Worm (Caenorhabditis elegans): ENCODE data around the gene F14D2.5.
A peak's percentile ranks its signal among the peaks of the same experiment; 100 is the strongest.

F14D2.5 gene

ce11 chrII:3340251-3340650, at the start of gene F14D2.5:
Gene F14D2.5 (plus strand): TSS chrII:3340551.
- no peak for TF ChIP-seq lsy-12 (tag; optimal IDR thresholded peaks at IDR 0.05)
- no peak for TF ChIP-seq ceh-9 (tag; optimal IDR thresholded peaks at IDR 0.05)
- TF ChIP-seq pqm-1 (tag; optimal IDR thresholded peaks at IDR 0.05) = no peak
- TF ChIP-seq nhr-28 (tag; optimal IDR thresholded peaks at IDR 0.05) = no peak
- TF ChIP-seq nhr-11 (tag; optimal IDR thresholded peaks at IDR 0.05) = no peak
- no peak for TF ChIP-seq lin-39 (tag; optimal IDR thresholded peaks at IDR 0.05)
- no peak for TF ChIP-seq nhr-25 (tag; optimal IDR thresholded peaks at IDR 0.05)
- no peak for TF ChIP-seq sea-2 (GFP tag; optimal IDR thresholded peaks at IDR 0.05)
- no peak for TF ChIP-seq ama-1 (optimal IDR thresholded peaks at IDR 0.05)
- TF ChIP-seq tbx-2 (tag; optimal IDR thresholded peaks at IDR 0.05) = no peak
- no peak for TF ChIP-seq lin-15B (tag; optimal IDR thresholded peaks at IDR 0.05)
- TF ChIP-seq nhr-12 (tag; optimal IDR thresholded peaks at IDR 0.05) = no peak
- no peak for TF ChIP-seq hmg-11 (tag; optimal IDR thresholded peaks at IDR 0.05)
- no peak for TF ChIP-seq fkh-10 (GFP tag; optimal IDR thresholded peaks at IDR 0.05)
- no peak for TF ChIP-seq nfya-1 (tag; optimal IDR thresholded peaks at IDR 0.05; ENCODE audit: insufficient read depth)

- TF ChIP-seq elt-2 (tag; optimal IDR thresholded peaks at IDR 0.05) (peak; percentile 77), unc-39 (tag; optimal IDR thresholded peaks at IDR 0.05) (no peak), elt-3 (tag; optimal IDR thresholded peaks at IDR 0.05) (no peak), hmg-11 (tag; optimal IDR thresholded peaks at IDR 0.05) (no peak), snpc-4 (tag; optimal IDR thresholded peaks at IDR 0.05) (no peak), fos-1 (tag; optimal IDR thresholded peaks at IDR 0.05) (no peak), daf-12 (tag; optimal IDR thresholded peaks at IDR 0.05) (no peak), pqm-1 (tag; optimal IDR thresholded peaks at IDR 0.05) (peak; percentile 55), ama-1 (optimal IDR thresholded peaks at IDR 0.05) (no peak), mdl-1 (tag; optimal IDR thresholded peaks at IDR 0.05) (no peak), lsy-12 (tag; optimal IDR thresholded peaks at IDR 0.05) (no peak), lin-15B (tag; optimal IDR thresholded peaks at IDR 0.05) (no peak), ceh-28 (tag; optimal IDR thresholded peaks at IDR 0.05) (no peak), tbx-2 (tag; optimal IDR thresholded peaks at IDR 0.05) (no peak), ztf-11 (tag; optimal IDR thresholded peaks at IDR 0.05) (no peak), nhr-43 (tag; optimal IDR thresholded peaks at IDR 0.05; ENCODE audit: poor library complexity, severe bottlenecking) (no peak)
These were observed 45.2 kb upstream of the F14D2.5 start, which contains the start of gene btb-17 for ce11 chrII:3295193-3295592. Gene btb-17 (plus strand): TSS chrII:3295405.

- TF ChIP-seq mdl-1 (tag; optimal IDR thresholded peaks at IDR 0.05) = no peak
- TF ChIP-seq pqm-1 (tag; optimal IDR thresholded peaks at IDR 0.05) = peak; percentile 6
- peak; percentile 85 for TF ChIP-seq pha-4 (tag; optimal IDR thresholded peaks at IDR 0.05)
- no peak for TF ChIP-seq nhr-12 (tag; optimal IDR thresholded peaks at IDR 0.05)
- peak; percentile 61 for TF ChIP-seq elt-2 (tag; optimal IDR thresholded peaks at IDR 0.05)
These were observed 43.7 kb upstream of the F14D2.5 start, which contains the start of gene btb-16 for ce11 chrII:3296644-3297043. Gene btb-16 (plus strand): TSS chrII:3296883.

- TF ChIP-seq lsy-12 (tag; optimal IDR thresholded peaks at IDR 0.05) (no peak), nhr-67 (tag; optimal IDR thresholded peaks at IDR 0.05) (no peak), nhr-77 (tag; optimal IDR thresholded peaks at IDR 0.05) (no peak), ztf-11 (tag; optimal IDR thresholded peaks at IDR 0.05) (no peak), R02D3.7 (tag; optimal IDR thresholded peaks at IDR 0.05) (no peak), tbx-2 (tag; optimal IDR thresholded peaks at IDR 0.05) (no peak), jun-1 (tag; optimal IDR thresholded peaks at IDR 0.05) (no peak)
These were observed 42.4 kb upstream of the F14D2.5 start, which contains the start of gene btb-18 for ce11 chrII:3297914-3298313. Gene btb-18 (plus strand): TSS chrII:3298214.

ce11 chrII:3299457-3299856, 40.9 kb upstream of the F14D2.5 start, which contains the start of gene btb-22:
Gene btb-22 (plus strand): TSS chrII:3299757.
- TF ChIP-seq nhr-77 (tag; optimal IDR thresholded peaks at IDR 0.05) (no peak), ceh-16 (tag; optimal IDR thresholded peaks at IDR 0.05) (no peak), ZK546.5 (tag; optimal IDR thresholded peaks at IDR 0.05) (no peak), mml-1 (tag; optimal IDR thresholded peaks at IDR 0.05) (no peak), R02D3.7 (tag; optimal IDR thresholded peaks at IDR 0.05) (no peak), ceh-82 (tag; optimal IDR thresholded peaks at IDR 0.05) (no peak), hmg-11 (tag; optimal IDR thresholded peaks at IDR 0.05) (no peak), nfya-1 (tag; optimal IDR thresholded peaks at IDR 0.05; ENCODE audit: insufficient read depth) (no peak), nhr-23 (tag; optimal IDR thresholded peaks at IDR 0.05) (no peak), nhr-76 (tag; optimal IDR thresholded peaks at IDR 0.05) (no peak), daf-12 (tag; optimal IDR thresholded peaks at IDR 0.05) (no peak), nhr-25 (tag; optimal IDR thresholded peaks at IDR 0.05) (no peak), fkh-2 (tag; optimal IDR thresholded peaks at IDR 0.05) (no peak), nhr-11 (tag; optimal IDR thresholded peaks at IDR 0.05) (no peak), tbx-2 (tag; optimal IDR thresholded peaks at IDR 0.05) (no peak), lin-15B (tag; optimal IDR thresholded peaks at IDR 0.05) (no peak)
